Worm (Caenorhabditis elegans) whole organism, L3 larva: ENCODE results near the gene Y41G9A.10.

Experiments used
- R02D3.7 ChIP-seq: fragments of 150-350 bp; optimal IDR thresholded peaks from 2 replicates; lab custom pipeline; 2014; ENCODE audit warnings: missing biosample characterization, missing genetic modification characterization
- ZK546.5 ChIP-seq: sonication (generic microtip); optimal IDR thresholded peaks from 2 replicates; lab custom pipeline; 2017; ENCODE audit warnings: missing biosample characterization, missing genetic modification characterization
- aly-2 ChIP-seq: fragments of 150-350 bp; optimal IDR thresholded peaks from 2 replicates; lab custom pipeline; 2014; ENCODE audit warnings: missing biosample characterization, missing genetic modification characterization
- ama-1 ChIP-seq: fragments of 150-350 bp; optimal IDR thresholded peaks from 2 replicates; lab custom pipeline; 2018
- ceh-16 ChIP-seq: sonication (generic microtip); optimal IDR thresholded peaks from 2 replicates; lab custom pipeline; 2017; ENCODE audit warnings: missing biosample characterization, missing genetic modification characterization
- ceh-28 ChIP-seq: fragments of 150-350 bp; optimal IDR thresholded peaks from 2 replicates; lab custom pipeline; 2014; ENCODE audit warnings: missing biosample characterization, missing genetic modification reagents, missing genetic modification characterization
- ceh-82 ChIP-seq: fragments of 150-350 bp; optimal IDR thresholded peaks from 2 replicates; lab custom pipeline; 2014; ENCODE audit warnings: missing biosample characterization, missing genetic modification characterization
- ceh-9 ChIP-seq: sonication (generic microtip); optimal IDR thresholded peaks from 2 replicates; lab custom pipeline; 2018; ENCODE audit warnings: missing biosample characterization, missing genetic modification characterization
- daf-12 ChIP-seq: fragments of 150-350 bp; optimal IDR thresholded peaks from 2 replicates; lab custom pipeline; 2014; ENCODE audit warnings: missing biosample characterization, missing genetic modification reagents, missing genetic modification characterization
- egl-27 ChIP-seq: sonication (generic microtip); optimal IDR thresholded peaks from 4 replicates; lab custom pipeline; 2017; ENCODE audit warnings: missing biosample characterization, missing genetic modification reagents, missing genetic modification characterization
- egl-5 ChIP-seq: fragments of 150-350 bp; optimal IDR thresholded peaks from 2 replicates; lab custom pipeline; 2017; ENCODE audit warnings: missing biosample characterization, missing genetic modification reagents, missing genetic modification characterization, inconsistent platforms
- elt-1 ChIP-seq: fragments of 150-350 bp; optimal IDR thresholded peaks from 2 replicates; lab custom pipeline; 2014; ENCODE audit warnings: missing biosample characterization, missing genetic modification characterization
- elt-2 ChIP-seq: sonication (generic microtip); optimal IDR thresholded peaks from 2 replicates; lab custom pipeline; 2016; ENCODE audit warnings: missing genetic modification reagents, mild to moderate bottlenecking, missing genetic modification characterization, missing compliant biosample characterization
- elt-3 ChIP-seq, 3 experiments: fragments of 150-350 bp in 1 of 3; sonication (generic microtip) in 2 of 3; optimal IDR thresholded peaks; 2 replicates in 2 of 3; 4 replicates in 1 of 3; lab custom pipeline; 2014 to 2017; ENCODE audit warnings: missing biosample characterization in 3 of 3, missing genetic modification characterization in 3 of 3
- eor-1 ChIP-seq, 2 experiments: fragments of 150-350 bp; optimal IDR thresholded peaks; 2 replicates each; lab custom pipeline; 2014 to 2018; ENCODE audit warnings: missing biosample characterization in 2 of 2, missing genetic modification characterization in 2 of 2
- fkh-10 ChIP-seq: sonication (generic microtip); optimal IDR thresholded peaks from 2 replicates; lab custom pipeline; 2017; ENCODE audit warnings: missing biosample characterization, missing genetic modification reagents, missing genetic modification characterization
- fkh-2 ChIP-seq: fragments of 150-350 bp; optimal IDR thresholded peaks from 2 replicates; lab custom pipeline; 2014; ENCODE audit warnings: missing biosample characterization, missing genetic modification reagents, missing genetic modification characterization
- fos-1 ChIP-seq: fragments of 150-350 bp; optimal IDR thresholded peaks from 2 replicates; lab custom pipeline; 2014; ENCODE audit warnings: missing biosample characterization, missing genetic modification characterization
- hmg-11 ChIP-seq: sonication (generic microtip); optimal IDR thresholded peaks from 2 replicates; lab custom pipeline; 2016; ENCODE audit warnings: missing genetic modification characterization, missing compliant biosample characterization
- jun-1 ChIP-seq: fragments of 150-350 bp; optimal IDR thresholded peaks from 2 replicates; lab custom pipeline; 2014; ENCODE audit warnings: missing biosample characterization, missing genetic modification reagents, missing genetic modification characterization
- lin-15B ChIP-seq: fragments of 150-350 bp; optimal IDR thresholded peaks from 2 replicates; lab custom pipeline; 2014; ENCODE audit warnings: missing biosample characterization, missing genetic modification characterization
- lin-39 ChIP-seq: fragments of 150-350 bp; optimal IDR thresholded peaks from 2 replicates; lab custom pipeline; 2018; ENCODE audit warnings: missing biosample characterization, missing genetic modification reagents, missing genetic modification characterization
- lsy-12 ChIP-seq: sonication (generic microtip); optimal IDR thresholded peaks from 2 replicates; lab custom pipeline; 2016; ENCODE audit warnings: mild to moderate bottlenecking, missing genetic modification characterization, missing compliant biosample characterization
- mdl-1 ChIP-seq: fragments of 150-350 bp; optimal IDR thresholded peaks from 2 replicates; lab custom pipeline; 2014; ENCODE audit warnings: missing biosample characterization, missing genetic modification characterization
- mml-1 ChIP-seq: fragments of 150-350 bp; sonication (generic microtip); optimal IDR thresholded peaks from 3 replicates; lab custom pipeline; 2014; ENCODE audit warnings: missing biosample characterization, missing genetic modification characterization
- nfya-1 ChIP-seq: sonication (generic microtip); optimal IDR thresholded peaks from 2 replicates; lab custom pipeline; 2017; ENCODE audit warnings: missing genetic modification characterization, mild to moderate bottlenecking, missing compliant biosample characterization, antibody characterized with exemption, moderate library complexity; ENCODE audit not compliant: insufficient read depth
- nhr-11 ChIP-seq: fragments of 150-350 bp; optimal IDR thresholded peaks from 2 replicates; lab custom pipeline; 2014; ENCODE audit warnings: missing biosample characterization, missing genetic modification characterization
- nhr-12 ChIP-seq: fragments of 150-350 bp; optimal IDR thresholded peaks from 2 replicates; lab custom pipeline; 2014; ENCODE audit warnings: missing biosample characterization, missing genetic modification characterization
- nhr-23 ChIP-seq: fragments of 150-350 bp; optimal IDR thresholded peaks from 2 replicates; lab custom pipeline; 2014; ENCODE audit warnings: missing biosample characterization, missing genetic modification reagents, missing genetic modification characterization
- nhr-237 ChIP-seq: fragments of 150-350 bp; optimal IDR thresholded peaks from 2 replicates; lab custom pipeline; 2014; ENCODE audit warnings: missing biosample characterization, missing genetic modification characterization
- nhr-25 ChIP-seq: sonication (generic microtip); optimal IDR thresholded peaks from 2 replicates; lab custom pipeline; 2017; ENCODE audit warnings: missing biosample characterization, missing genetic modification characterization
- nhr-28 ChIP-seq: fragments of 150-350 bp; optimal IDR thresholded peaks from 2 replicates; lab custom pipeline; 2014; ENCODE audit warnings: missing biosample characterization, missing genetic modification characterization
- nhr-43 ChIP-seq: sonication (generic microtip); optimal IDR thresholded peaks from 2 replicates; lab custom pipeline; 2016; ENCODE audit warnings: mild to moderate bottlenecking, missing genetic modification characterization, missing compliant biosample characterization; ENCODE audit not compliant: poor library complexity, severe bottlenecking
- nhr-67 ChIP-seq: fragments of 150-350 bp; optimal IDR thresholded peaks from 2 replicates; lab custom pipeline; 2014; ENCODE audit warnings: missing biosample characterization, missing genetic modification characterization
- nhr-76 ChIP-seq: fragments of 150-350 bp; sonication (generic microtip); optimal IDR thresholded peaks from 5 replicates; lab custom pipeline; 2014; ENCODE audit warnings: missing biosample characterization, missing genetic modification characterization
- nhr-77 ChIP-seq: fragments of 150-350 bp; optimal IDR thresholded peaks from 2 replicates; lab custom pipeline; 2014; ENCODE audit warnings: missing biosample characterization, missing genetic modification characterization
- pha-4 ChIP-seq: fragments of 150-350 bp; optimal IDR thresholded peaks from 2 replicates; lab custom pipeline; 2014; ENCODE audit warnings: missing biosample characterization, missing genetic modification reagents, missing genetic modification characterization
- pqm-1 ChIP-seq: fragments of 150-350 bp; optimal IDR thresholded peaks from 2 replicates; lab custom pipeline; 2017; ENCODE audit warnings: missing biosample characterization, missing genetic modification characterization, inconsistent platforms
- sea-2 ChIP-seq: fragments of 150-350 bp; sonication (generic microtip); optimal IDR thresholded peaks from 4 replicates; lab custom pipeline; 2014; ENCODE audit warnings: missing biosample characterization, missing genetic modification reagents, missing genetic modification characterization
- skn-1 ChIP-seq: fragments of 150-350 bp; optimal IDR thresholded peaks from 2 replicates; lab custom pipeline; 2014; ENCODE audit warnings: missing biosample characterization, missing genetic modification characterization
- snpc-4 ChIP-seq: fragments of 150-350 bp; optimal IDR thresholded peaks from 2 replicates; lab custom pipeline; 2014; ENCODE audit warnings: missing biosample characterization, missing genetic modification characterization
- tbx-2 ChIP-seq: sonication (generic microtip); optimal IDR thresholded peaks from 2 replicates; lab custom pipeline; 2016; ENCODE audit warnings: mild to moderate bottlenecking, missing genetic modification characterization, missing compliant biosample characterization
- unc-39 ChIP-seq: sonication (generic microtip); optimal IDR thresholded peaks from 4 replicates; lab custom pipeline; 2017; ENCODE audit warnings: missing biosample characterization, missing genetic modification characterization
- unc-62 ChIP-seq: fragments of 150-350 bp; sonication (generic microtip); optimal IDR thresholded peaks from 4 replicates; lab custom pipeline; 2014; ENCODE audit warnings: missing biosample characterization, missing genetic modification reagents, missing genetic modification characterization
- zag-1 ChIP-seq: fragments of 150-350 bp; optimal IDR thresholded peaks from 2 replicates; lab custom pipeline; 2014; ENCODE audit warnings: missing biosample characterization, missing genetic modification characterization
- ztf-11 ChIP-seq: fragments of 150-350 bp; optimal IDR thresholded peaks from 2 replicates; lab custom pipeline; 2014; ENCODE audit warnings: missing biosample characterization, missing genetic modification characterization
- ztf-4 ChIP-seq: fragments of 150-350 bp; optimal IDR thresholded peaks from 2 replicates; lab custom pipeline; 2014; ENCODE audit warnings: missing biosample characterization, missing genetic modification characterization

Y41G9A.10 gene

ce11 chrX:2971542-2971988 is 25.2 kb upstream of the Y41G9A.10 start:
- TF ChIP-seq jun-1 (tag; lab: Kevin White, UChicago) (peak; percentile 81), nhr-77 (tag; lab: Kevin White, UChicago) (no peak), lsy-12 (peak; percentile 70), ama-1 (lab: Kevin White, UChicago) (peak; percentile 83), ceh-28 (tag; lab: Kevin White, UChicago) (peak; percentile 88), skn-1 (tag; lab: Kevin White, UChicago) (peak; percentile 45), pqm-1 (tag; lab: Kevin White, UChicago) (peak; percentile 75), ceh-82 (tag; lab: Kevin White, UChicago) (no peak), ceh-16 (tag; lab: Kevin White, UChicago) (no peak), ceh-9 (tag; lab: Kevin White, UChicago) (no peak), daf-12 (no peak), ZK546.5 (tag; lab: Kevin White, UChicago) (no peak), snpc-4 (tag; lab: Kevin White, UChicago) (peak; percentile 55), nhr-25 (tag; lab: Kevin White, UChicago) (no peak), mdl-1 (peak; percentile 86), nhr-23 (tag; lab: Kevin White, UChicago) (no peak), R02D3.7 (tag; lab: Kevin White, UChicago) (no peak), fkh-2 (tag; lab: Kevin White, UChicago) (no peak), mml-1 (tag; lab: Kevin White, UChicago) (no peak), unc-62 (GFP tag; lab: Kevin White, UChicago) (peak; percentile 80), elt-1 (tag; lab: Kevin White, UChicago) (peak; percentile 30), nhr-237 (no peak), eor-1 (tag; optimal IDR thresholded peaks at IDR 0.05; lab: Kevin White, UChicago) (no peak), sea-2 (no peak), elt-2 (tag; lab: Kevin White, UChicago) (peak; percentile 81), lin-15B (tag; lab: Kevin White, UChicago) (peak; percentile 13), nhr-43 (tag; lab: Kevin White, UChicago) (no peak), aly-2 (no peak), ztf-4 (tag; lab: Kevin White, UChicago) (no peak), egl-27 (tag; lab: Kevin White, UChicago) (no peak), nhr-76 (tag; lab: Kevin White, UChicago) (no peak), nhr-12 (tag; lab: Kevin White, UChicago) (no peak), hmg-11 (tag; lab: Kevin White, UChicago) (peak; percentile 62), unc-39 (tag; lab: Kevin White, UChicago) (no peak), egl-5 (tag; lab: Kevin White, UChicago) (peak; percentile 77), nhr-28 (tag; lab: Kevin White, UChicago) (no peak), lin-39 (tag; lab: Kevin White, UChicago) (peak; percentile 85), zag-1 (no peak), fos-1 (peak; percentile 58), ztf-11 (tag; lab: Kevin White, UChicago) (no peak), pha-4 (tag; lab: Kevin White, UChicago) (peak; percentile 53), elt-3 (tag; optimal IDR thresholded peaks at IDR 0.05; lab: Kevin White, UChicago) (no peak), nhr-11 (tag; lab: Kevin White, UChicago) (no peak), tbx-2 (tag; lab: Kevin White, UChicago) (no peak), nfya-1 (peak; percentile 76), nhr-67 (tag; lab: Kevin White, UChicago) (no peak), fkh-10 (GFP tag; lab: Kevin White, UChicago) (peak; percentile 71)
